Worm (Caenorhabditis elegans) whole organism, mixed stage, embryonic: ENCODE measurements around the gene F18A11.3.

Experiments
- M03D4.4 ChIP-seq: sonication (generic microtip); optimal IDR thresholded peaks from 2 replicates; lab custom pipeline; 2017; ENCODE audit warnings: mild to moderate bottlenecking, missing genetic modification characterization, missing compliant biosample characterization
- bed-3 ChIP-seq: fragments of 200-800 bp; sonication (Bioruptor generic); optimal IDR thresholded peaks from 3 replicates; lab custom pipeline; 2018; ENCODE audit warnings: mild to moderate bottlenecking, missing genetic modification characterization, moderate library complexity, missing compliant biosample characterization
- ceh-39 ChIP-seq: fragments of 150-350 bp; optimal IDR thresholded peaks from 2 replicates; lab custom pipeline; 2014; ENCODE audit warnings: missing biosample characterization, missing genetic modification characterization
- ceh-83 ChIP-seq: fragments of 200-800 bp; sonication (Bioruptor generic); optimal IDR thresholded peaks from 2 replicates; lab custom pipeline; 2018; ENCODE audit warnings: mild to moderate bottlenecking, missing genetic modification characterization, missing compliant biosample characterization
- ces-1 ChIP-seq: fragments of 150-350 bp; optimal IDR thresholded peaks from 2 replicates; lab custom pipeline; 2014; ENCODE audit warnings: missing biosample characterization, missing genetic modification reagents, missing genetic modification characterization
- drap-1 ChIP-seq: fragments of 200-800 bp; sonication (Bioruptor generic); optimal IDR thresholded peaks from 3 replicates; lab custom pipeline; 2018; ENCODE audit warnings: mild to moderate bottlenecking, missing genetic modification characterization, missing compliant biosample characterization
- elt-1 ChIP-seq: sonication (generic microtip); optimal IDR thresholded peaks from 2 replicates; lab custom pipeline; 2017; ENCODE audit warnings: missing genetic modification characterization, mild to moderate bottlenecking, missing compliant biosample characterization, antibody characterized with exemption, moderate library complexity, borderline replicate concordance; ENCODE audit not compliant: insufficient read depth
- flh-1 ChIP-seq: fragments of 200-800 bp; sonication (Bioruptor generic); optimal IDR thresholded peaks from 2 replicates; lab custom pipeline; 2018; ENCODE audit warnings: mild to moderate bottlenecking, missing genetic modification characterization, moderate library complexity, missing compliant biosample characterization
- ham-2 ChIP-seq: fragments of 200-800 bp; sonication (Bioruptor generic); optimal IDR thresholded peaks from 2 replicates; lab custom pipeline; 2018; ENCODE audit warnings: mild to moderate bottlenecking, missing genetic modification characterization, missing compliant biosample characterization
- hlh-1 ChIP-seq: fragments of 150-350 bp; optimal IDR thresholded peaks from 2 replicates; lab custom pipeline; 2014; ENCODE audit warnings: missing biosample characterization, missing genetic modification reagents, missing genetic modification characterization
- lin-13 ChIP-seq: fragments of 150-350 bp; optimal IDR thresholded peaks from 2 replicates; lab custom pipeline; 2014; ENCODE audit warnings: missing biosample characterization, missing genetic modification characterization
- lin-32 ChIP-seq: fragments of 200-800 bp; sonication (Bioruptor generic); optimal IDR thresholded peaks from 2 replicates; lab custom pipeline; 2018; ENCODE audit warnings: mild to moderate bottlenecking, missing genetic modification characterization, missing compliant biosample characterization
- lsy-2 ChIP-seq: fragments of 150-350 bp; optimal IDR thresholded peaks from 2 replicates; lab custom pipeline; 2014; ENCODE audit warnings: missing biosample characterization, missing genetic modification characterization
- mab-5 ChIP-seq: fragments of 150-350 bp; optimal IDR thresholded peaks from 2 replicates; lab custom pipeline; 2014; ENCODE audit warnings: missing biosample characterization, missing genetic modification characterization
- mep-1 ChIP-seq: fragments of 150-350 bp; optimal IDR thresholded peaks from 2 replicates; lab custom pipeline; 2017; ENCODE audit warnings: missing biosample characterization, missing genetic modification reagents, missing genetic modification characterization, inconsistent platforms
- mls-2 ChIP-seq: sonication (generic microtip); optimal IDR thresholded peaks from 2 replicates; lab custom pipeline; 2016; ENCODE audit warnings: mild to moderate bottlenecking, missing genetic modification characterization, moderate library complexity, missing compliant biosample characterization
- nhr-12 ChIP-seq: fragments of 150-350 bp; optimal IDR thresholded peaks from 2 replicates; lab custom pipeline; 2014; ENCODE audit warnings: missing biosample characterization, missing genetic modification characterization
- nhr-2 ChIP-seq: fragments of 150-350 bp; optimal IDR thresholded peaks from 2 replicates; lab custom pipeline; 2014; ENCODE audit warnings: missing biosample characterization, missing genetic modification characterization
- nhr-28 ChIP-seq: fragments of 150-350 bp; optimal IDR thresholded peaks from 2 replicates; lab custom pipeline; 2014; ENCODE audit warnings: missing biosample characterization, missing genetic modification characterization
- nhr-76 ChIP-seq: sonication (generic microtip); optimal IDR thresholded peaks from 2 replicates; lab custom pipeline; 2017; ENCODE audit warnings: missing biosample characterization, missing genetic modification characterization
- pha-4 ChIP-seq: fragments of 150-350 bp; optimal IDR thresholded peaks from 2 replicates; lab custom pipeline; 2018; ENCODE audit warnings: missing biosample characterization, missing genetic modification reagents, missing genetic modification characterization
- sem-2 ChIP-seq: fragments of 200-800 bp; sonication (Bioruptor generic); optimal IDR thresholded peaks from 2 replicates; lab custom pipeline; 2018; ENCODE audit warnings: mild to moderate bottlenecking, missing genetic modification characterization, missing compliant biosample characterization
- tbx-8 ChIP-seq: fragments of 200-800 bp; sonication (Bioruptor generic); optimal IDR thresholded peaks from 2 replicates; lab custom pipeline; 2018; ENCODE audit warnings: mild to moderate bottlenecking, missing genetic modification characterization, moderate library complexity, missing compliant biosample characterization
- unc-120 ChIP-seq: sonication (generic microtip); optimal IDR thresholded peaks from 2 replicates; lab custom pipeline; 2017; ENCODE audit warnings: missing genetic modification characterization, missing compliant biosample characterization; ENCODE audit not compliant: poor library complexity, severe bottlenecking
- unc-39 ChIP-seq: fragments of 150-350 bp; optimal IDR thresholded peaks from 2 replicates; lab custom pipeline; 2014; ENCODE audit warnings: missing biosample characterization, missing genetic modification characterization
- unc-62 ChIP-seq: fragments of 150-350 bp; optimal IDR thresholded peaks from 2 replicates; lab custom pipeline; 2014; ENCODE audit warnings: missing biosample characterization, missing genetic modification reagents, missing genetic modification characterization
- ztf-11 ChIP-seq: fragments of 150-350 bp; optimal IDR thresholded peaks from 2 replicates; lab custom pipeline; 2014; ENCODE audit warnings: missing biosample characterization, missing genetic modification characterization

The F18A11.3 gene

ce11 chrII:13076301-13076916 is 39.8 kb upstream of the F18A11.3 start:
- no peak for TF ChIP-seq sem-2 (GFP tag; lab: Kevin White, UChicago)
- TF ChIP-seq nhr-28 = no peak
- TF ChIP-seq M03D4.4 = no peak
- TF ChIP-seq unc-62 (GFP tag; lab: Kevin White, UChicago) = no peak
- no peak for TF ChIP-seq ceh-39

- TF ChIP-seq nhr-2 (tag; lab: Kevin White, UChicago) (no peak), hlh-1 (tag; lab: Kevin White, UChicago) (no peak), mls-2 (no peak), ztf-11 (no peak), ces-1 (GFP tag; lab: Kevin White, UChicago) (no peak), M03D4.4 (no peak), mep-1 (tag; lab: Kevin White, UChicago) (no peak), flh-1 (GFP tag; lab: Kevin White, UChicago) (no peak), ceh-39 (no peak), unc-39 (tag; lab: Kevin White, UChicago) (no peak), lin-13 (tag; lab: Kevin White, UChicago) (no peak), nhr-76 (tag; lab: Kevin White, UChicago) (no peak), tbx-8 (GFP tag; lab: Kevin White, UChicago) (no peak), elt-1 (tag; lab: Kevin White, UChicago) (no peak), lin-32 (no peak), unc-62 (GFP tag; lab: Kevin White, UChicago) (no peak), drap-1 (GFP tag; lab: Kevin White, UChicago) (no peak)
These were observed 37.1 kb upstream of the F18A11.3 start for ce11 chrII:13073742-13074141.

DNA sequence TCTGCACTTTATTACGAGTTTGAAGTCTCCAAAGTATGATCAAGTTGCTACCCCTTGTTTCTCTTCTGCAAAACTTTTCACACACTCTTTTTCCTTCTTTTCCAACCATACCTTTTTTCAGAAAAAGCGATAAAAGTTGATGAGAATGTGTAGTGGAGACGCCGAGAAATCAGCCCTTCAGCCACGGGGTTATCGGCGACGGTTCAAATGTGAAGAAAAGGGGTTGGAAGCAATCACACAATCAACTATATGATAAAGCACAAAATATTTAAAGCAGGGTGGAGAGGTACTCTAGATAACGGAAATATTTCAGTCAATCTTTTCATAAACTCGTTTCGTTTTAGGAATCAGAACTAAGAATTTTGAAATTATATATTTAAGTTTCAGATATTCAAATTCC is 36.5 kb upstream of the F18A11.3 start, which contains the start of gene F42G4.5:
TSS of gene F42G4.5 (plus strand) at position 379 of the 400 bp plus-strand sequence.
- no peak for TF ChIP-seq nhr-2 (tag; lab: Kevin White, UChicago)
- TF ChIP-seq lin-32 = no peak

ce11 chrII:13066777-13067290 is 30.2 kb upstream of the F18A11.3 start:
- TF ChIP-seq hlh-1 (tag; lab: Kevin White, UChicago) (peak; percentile 68), drap-1 (GFP tag; lab: Kevin White, UChicago) (no peak), mep-1 (tag; lab: Kevin White, UChicago) (no peak)

DNA sequence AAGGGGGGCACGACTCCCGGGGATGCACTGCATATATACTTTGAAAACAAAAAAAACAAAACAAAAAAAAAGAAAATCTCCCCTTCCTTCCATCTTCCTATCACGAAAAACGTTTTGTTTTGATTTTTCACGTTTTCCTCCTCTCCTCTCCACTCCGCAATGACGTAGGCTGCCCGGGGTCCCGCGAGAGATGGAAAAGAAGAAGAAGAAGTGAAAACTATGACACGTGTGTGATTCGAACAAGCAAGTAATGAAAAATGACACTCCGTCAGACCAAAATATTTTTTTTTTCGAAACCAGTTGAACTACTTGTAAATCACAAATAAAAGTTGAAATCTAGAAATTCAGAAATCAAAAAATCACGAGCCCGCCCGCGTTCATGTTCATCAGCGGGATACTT is 28.6 kb upstream of the F18A11.3 start:
- TF ChIP-seq ztf-11 (no peak), nhr-12 (no peak), ceh-83 (GFP tag; lab: Kevin White, UChicago) (no peak), bed-3 (GFP tag; lab: Kevin White, UChicago) (no peak), nhr-76 (tag; lab: Kevin White, UChicago) (no peak)

- TF ChIP-seq nhr-2 (tag; lab: Kevin White, UChicago) = no peak
- TF ChIP-seq unc-39 (tag; lab: Kevin White, UChicago) = no peak
- no peak for TF ChIP-seq nhr-76 (tag; lab: Kevin White, UChicago)
- TF ChIP-seq M03D4.4 = no peak
- no peak for TF ChIP-seq ceh-39
- TF ChIP-seq lsy-2 = no peak
- no peak for TF ChIP-seq bed-3 (GFP tag; lab: Kevin White, UChicago)
- no peak for TF ChIP-seq mab-5 (tag; lab: Kevin White, UChicago)
- TF ChIP-seq hlh-1 (tag; lab: Kevin White, UChicago) = no peak
- no peak for TF ChIP-seq unc-62 (GFP tag; lab: Kevin White, UChicago)
- no peak for TF ChIP-seq pha-4 (tag; lab: Kevin White, UChicago)
- no peak for TF ChIP-seq lin-32
These were observed 22.6 kb upstream of the F18A11.3 start for ce11 chrII:13059196-13059595.

ce11 chrII:13056580-13056979 is 19.9 kb upstream of the F18A11.3 start, which contains the start of gene zyx-1:
zyx-1 (plus strand) TSS chrII:13056910.
- TF ChIP-seq ces-1 (GFP tag; lab: Kevin White, UChicago) = no peak
- TF ChIP-seq lin-32 = no peak
- peak; percentile 58 for TF ChIP-seq unc-120 (tag; lab: Kevin White, UChicago)
- TF ChIP-seq ham-2 (GFP tag; lab: Kevin White, UChicago) = no peak
- no peak for TF ChIP-seq ceh-83 (GFP tag; lab: Kevin White, UChicago)
- TF ChIP-seq ceh-39 = no peak
